Worm (Caenorhabditis elegans) whole organism, L2 larva: Measurements from ENCODE around the gene hlh-1.

ENCODE experiments used
- C34F6.9 ChIP-seq: fragments of 150-350 bp; optimal IDR thresholded peaks from 2 replicates; lab custom pipeline; 2014; ENCODE audit warnings: missing biosample characterization, missing genetic modification characterization
- F13H6.1 ChIP-seq: sonication (generic microtip); optimal IDR thresholded peaks from 2 replicates; lab custom pipeline; 2016; ENCODE audit warnings: missing genetic modification characterization, missing compliant biosample characterization
- R02D3.7 ChIP-seq: fragments of 150-350 bp; optimal IDR thresholded peaks from 2 replicates; lab custom pipeline; 2014; ENCODE audit warnings: missing biosample characterization, missing genetic modification characterization
- Y55F3AM.14 ChIP-seq: fragments of 200-800 bp; sonication (Bioruptor generic); optimal IDR thresholded peaks from 2 replicates; lab custom pipeline; 2018; ENCODE audit warnings: mild to moderate bottlenecking, missing genetic modification characterization, missing compliant biosample characterization
- aly-2 ChIP-seq: fragments of 150-350 bp; optimal IDR thresholded peaks from 2 replicates; lab custom pipeline; 2014; ENCODE audit warnings: missing biosample characterization, missing genetic modification characterization
- ama-1 ChIP-seq: fragments of 150-350 bp; optimal IDR thresholded peaks from 2 replicates; lab custom pipeline; 2018; ENCODE audit warnings: inconsistent platforms
- ceh-16 ChIP-seq: fragments of 150-350 bp; optimal IDR thresholded peaks from 2 replicates; lab custom pipeline; 2014; ENCODE audit warnings: missing biosample characterization, missing genetic modification characterization
- ceh-82 ChIP-seq: fragments of 150-350 bp; optimal IDR thresholded peaks from 2 replicates; lab custom pipeline; 2014; ENCODE audit warnings: missing biosample characterization, missing genetic modification characterization
- crh-2 ChIP-seq: sonication (generic microtip); optimal IDR thresholded peaks from 2 replicates; lab custom pipeline; 2017; ENCODE audit warnings: missing biosample characterization, missing genetic modification characterization
- egl-27 ChIP-seq: sonication (generic microtip); optimal IDR thresholded peaks from 3 replicates; lab custom pipeline; 2017; ENCODE audit warnings: missing biosample characterization, missing genetic modification reagents, missing genetic modification characterization
- elt-1 ChIP-seq: fragments of 150-350 bp; optimal IDR thresholded peaks from 2 replicates; lab custom pipeline; 2014; ENCODE audit warnings: missing biosample characterization, missing genetic modification characterization
- fos-1 ChIP-seq: fragments of 150-350 bp; optimal IDR thresholded peaks from 2 replicates; lab custom pipeline; 2014; ENCODE audit warnings: missing biosample characterization, missing genetic modification characterization
- lin-11 ChIP-seq: fragments of 150-350 bp; sonication (generic microtip); optimal IDR thresholded peaks from 2 replicates; lab custom pipeline; 2014; ENCODE audit warnings: missing biosample characterization, missing genetic modification characterization, inconsistent platforms, mixed read lengths
- lin-13 ChIP-seq: fragments of 150-350 bp; optimal IDR thresholded peaks from 2 replicates; lab custom pipeline; 2014; ENCODE audit warnings: missing biosample characterization, missing genetic modification reagents, missing genetic modification characterization
- lin-39 ChIP-seq: fragments of 150-350 bp; optimal IDR thresholded peaks from 2 replicates; lab custom pipeline; 2014; ENCODE audit warnings: missing biosample characterization, missing genetic modification reagents, missing genetic modification characterization
- lsy-2 ChIP-seq, 2 experiments: fragments of 150-350 bp in 1 of 2; sonication (generic microtip) in 1 of 2; optimal IDR thresholded peaks; 2 replicates each; lab custom pipeline; 2014 to 2017; ENCODE audit warnings: missing biosample characterization in 2 of 2, missing genetic modification characterization in 2 of 2
- mab-5 ChIP-seq: fragments of 150-350 bp; optimal IDR thresholded peaks from 2 replicates; lab custom pipeline; 2014; ENCODE audit warnings: missing biosample characterization, missing genetic modification characterization
- mdl-1 ChIP-seq, 2 experiments: fragments of 150-350 bp in 1 of 2; sonication (generic microtip) in 1 of 2; optimal IDR thresholded peaks; 2 replicates each; lab custom pipeline; 2017; ENCODE audit warnings: missing biosample characterization in 2 of 2, missing genetic modification characterization in 2 of 2
- nhr-10 ChIP-seq: sonication (generic microtip); optimal IDR thresholded peaks from 2 replicates; lab custom pipeline; 2017; ENCODE audit warnings: missing biosample characterization, missing genetic modification characterization
- nhr-11 ChIP-seq: fragments of 150-350 bp; optimal IDR thresholded peaks from 2 replicates; lab custom pipeline; 2014; ENCODE audit warnings: missing biosample characterization, missing genetic modification characterization
- nhr-129 ChIP-seq: fragments of 150-350 bp; optimal IDR thresholded peaks from 2 replicates; lab custom pipeline; 2014; ENCODE audit warnings: missing biosample characterization, missing genetic modification characterization
- nhr-21 ChIP-seq: fragments of 150-350 bp; optimal IDR thresholded peaks from 2 replicates; lab custom pipeline; 2014; ENCODE audit warnings: missing biosample characterization, missing genetic modification characterization
- nhr-23 ChIP-seq: fragments of 150-350 bp; optimal IDR thresholded peaks from 2 replicates; lab custom pipeline; 2014; ENCODE audit warnings: missing biosample characterization, missing genetic modification reagents, missing genetic modification characterization
- nhr-237 ChIP-seq: fragments of 150-350 bp; optimal IDR thresholded peaks from 2 replicates; lab custom pipeline; 2014; ENCODE audit warnings: missing biosample characterization, missing genetic modification characterization
- nhr-25 ChIP-seq: fragments of 150-350 bp; sonication (generic microtip); optimal IDR thresholded peaks from 3 replicates; lab custom pipeline; 2014; ENCODE audit warnings: missing biosample characterization, missing genetic modification characterization
- nhr-6 ChIP-seq: fragments of 150-350 bp; optimal IDR thresholded peaks from 2 replicates; lab custom pipeline; 2014; ENCODE audit warnings: missing biosample characterization, missing genetic modification characterization
- nhr-77 ChIP-seq: fragments of 150-350 bp; optimal IDR thresholded peaks from 2 replicates; lab custom pipeline; 2014; ENCODE audit warnings: missing biosample characterization, missing genetic modification characterization
- peb-1 ChIP-seq: fragments of 150-350 bp; optimal IDR thresholded peaks from 2 replicates; lab custom pipeline; 2014; ENCODE audit warnings: missing biosample characterization, missing genetic modification characterization
- sem-4 ChIP-seq: fragments of 150-350 bp; optimal IDR thresholded peaks from 2 replicates; lab custom pipeline; 2014; ENCODE audit warnings: missing biosample characterization, missing genetic modification reagents, missing genetic modification characterization
- sma-3 ChIP-seq: sonication (generic microtip); optimal IDR thresholded peaks from 2 replicates; lab custom pipeline; 2016; ENCODE audit warnings: missing genetic modification reagents, missing genetic modification characterization, missing compliant biosample characterization
- sma-9 ChIP-seq, 2 experiments: fragments of 150-350 bp in 1 of 2; sonication (generic microtip) in 1 of 2; optimal IDR thresholded peaks; 2 replicates each; lab custom pipeline; 2014 to 2016; ENCODE audit warnings: missing genetic modification characterization in 2 of 2, mild to moderate bottlenecking in 1 of 2, missing biosample characterization in 1 of 2, missing compliant biosample characterization in 1 of 2, missing genetic modification reagents in 1 of 2, moderate library complexity in 1 of 2
- snpc-4 ChIP-seq: fragments of 150-350 bp; optimal IDR thresholded peaks from 2 replicates; lab custom pipeline; 2014; ENCODE audit warnings: missing biosample characterization, missing genetic modification characterization
- unc-39 ChIP-seq: fragments of 150-350 bp; optimal IDR thresholded peaks from 2 replicates; lab custom pipeline; 2014; ENCODE audit warnings: missing biosample characterization, missing genetic modification characterization
- unc-55 ChIP-seq: fragments of 150-350 bp; sonication (generic microtip); optimal IDR thresholded peaks from 3 replicates; lab custom pipeline; 2014; ENCODE audit warnings: missing biosample characterization, missing genetic modification reagents, missing genetic modification characterization
- unc-62 ChIP-seq: fragments of 150-350 bp; optimal IDR thresholded peaks from 2 replicates; lab custom pipeline; 2014; ENCODE audit warnings: missing biosample characterization, missing genetic modification reagents, missing genetic modification characterization
- zag-1 ChIP-seq: fragments of 150-350 bp; optimal IDR thresholded peaks from 2 replicates; lab custom pipeline; 2014; ENCODE audit warnings: missing biosample characterization, missing genetic modification characterization
- ztf-1 ChIP-seq: fragments of 200-800 bp; sonication (Bioruptor generic); conservative IDR thresholded peaks from 2 replicates; pipeline ENCODE4 v1.3.6; 2022; ENCODE audit warnings: missing genetic modification characterization, missing compliant biosample characterization
- ztf-11 ChIP-seq: sonication (generic microtip); optimal IDR thresholded peaks from 2 replicates; lab custom pipeline; 2017; ENCODE audit warnings: missing biosample characterization, missing genetic modification characterization

hlh-1 gene

ce11 chrII:4495844-4496243, 22.5 kb upstream of the hlh-1 start:
- no peak for TF ChIP-seq ama-1 (lab: Kevin White, UChicago)
- peak; percentile 64 for TF ChIP-seq fos-1

DNA sequence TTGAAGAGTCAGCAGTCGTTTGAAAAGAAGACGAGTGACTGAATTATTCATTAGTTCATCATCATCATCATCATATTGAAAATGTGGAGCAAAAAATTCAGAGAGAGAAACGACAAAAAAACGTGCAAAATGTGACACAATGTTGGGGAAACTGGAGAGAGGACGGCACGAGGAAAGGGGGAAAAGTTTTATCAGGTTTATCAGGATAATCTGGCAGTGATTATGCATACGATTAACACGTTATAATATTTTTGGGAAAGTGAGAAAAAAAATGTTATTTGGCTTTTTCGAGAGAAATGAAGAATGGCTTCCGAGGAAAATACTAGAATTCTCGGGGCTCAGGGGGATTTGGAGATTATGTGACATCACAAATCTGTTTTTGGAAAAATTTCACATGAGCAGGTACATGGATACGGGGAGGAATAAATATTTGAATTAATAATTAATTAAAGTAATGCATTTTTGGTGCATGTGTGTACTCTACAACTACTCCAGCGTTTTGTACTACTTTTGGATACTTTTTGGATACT, 13.2 kb upstream of the hlh-1 start, which contains the start of gene camt-1:
TSS of gene camt-1 (minus strand) at position 51 of the 530 bp plus-strand sequence.
- TF ChIP-seq unc-62 (GFP tag; lab: Kevin White, UChicago) (no peak), nhr-129 (tag; lab: Kevin White, UChicago) (peak; percentile 4)

- no peak for TF ChIP-seq peb-1
- no peak for TF ChIP-seq elt-1
- TF ChIP-seq nhr-21, result no peak
- peak; percentile 10 for TF ChIP-seq egl-27 (tag; lab: Kevin White, UChicago)
- TF ChIP-seq F13H6.1 (tag; lab: Kevin White, UChicago), result peak; percentile 84
- no peak for TF ChIP-seq Y55F3AM.14
- peak; percentile 75 to 88 for TF ChIP-seq mdl-1 (tag; optimal IDR thresholded peaks at IDR 0.05; lab: Kevin White, UChicago)
- TF ChIP-seq nhr-10 (tag; lab: Kevin White, UChicago), result no peak
- peak; percentile 45 to 78 for TF ChIP-seq lsy-2 (tag; optimal IDR thresholded peaks at IDR 0.05; lab: Kevin White, UChicago)
- TF ChIP-seq sma-9 (GFP tag; optimal IDR thresholded peaks at IDR 0.05; lab: Kevin White, UChicago), result peak; percentile 76
- no peak for TF ChIP-seq sma-9 (tag; optimal IDR thresholded peaks at IDR 0.05; lab: Kevin White, UChicago)
- no peak for TF ChIP-seq ztf-11 (tag; lab: Kevin White, UChicago)
- peak; percentile 82 for TF ChIP-seq C34F6.9 (tag; lab: Kevin White, UChicago)
- TF ChIP-seq zag-1 (tag; lab: Kevin White, UChicago), result peak; percentile 43
- peak; percentile 17 for TF ChIP-seq lin-11
- peak; percentile 57 for TF ChIP-seq snpc-4 (tag; lab: Kevin White, UChicago)
- peak; percentile 84 for TF ChIP-seq nhr-129 (tag; lab: Kevin White, UChicago)
- peak; percentile 45 for TF ChIP-seq lin-13 (GFP tag; lab: Kevin White, UChicago)
- TF ChIP-seq crh-2, result peak; percentile 76
- peak; percentile 80 for TF ChIP-seq unc-55 (GFP tag; lab: Kevin White, UChicago)
- TF ChIP-seq mab-5 (tag; lab: Kevin White, UChicago), result peak; percentile 40
- TF ChIP-seq fos-1, result peak; percentile 42
- TF ChIP-seq sem-4 (tag; lab: Kevin White, UChicago), result peak; percentile 60
- TF ChIP-seq, all 48 proteins: peak for 16
Observed at ce11 chrII:4506552-4507291, 11.7 kb upstream of the hlh-1 start.

ce11 chrII:4507669-4508068, 10.7 kb upstream of the hlh-1 start:
- TF ChIP-seq ceh-16 (tag; lab: Kevin White, UChicago), result no peak
- no peak for TF ChIP-seq nhr-21
- TF ChIP-seq lin-39 (tag; lab: Kevin White, UChicago), result no peak
- TF ChIP-seq lin-13 (GFP tag; lab: Kevin White, UChicago), result no peak
- TF ChIP-seq zag-1 (tag; lab: Kevin White, UChicago), result no peak
- TF ChIP-seq nhr-23 (tag; lab: Kevin White, UChicago), result no peak
- TF ChIP-seq peb-1, result no peak
- no peak for TF ChIP-seq mab-5 (tag; lab: Kevin White, UChicago)
- TF ChIP-seq fos-1, result peak; percentile 74
- TF ChIP-seq aly-2 (tag; lab: Kevin White, UChicago), result no peak
- no peak for TF ChIP-seq C34F6.9 (tag; lab: Kevin White, UChicago)
- no peak for TF ChIP-seq ceh-82 (tag; lab: Kevin White, UChicago)
- TF ChIP-seq nhr-25 (tag; lab: Kevin White, UChicago), result no peak
- TF ChIP-seq lsy-2 (tag; optimal IDR thresholded peaks at IDR 0.05; lab: Kevin White, UChicago), result peak in 1 of 2 experiments; percentile 38
- no peak for TF ChIP-seq unc-39 (tag; lab: Kevin White, UChicago)
- no peak for TF ChIP-seq mdl-1 (tag; optimal IDR thresholded peaks at IDR 0.05; lab: Kevin White, UChicago)
- TF ChIP-seq nhr-237 (tag; lab: Kevin White, UChicago), result no peak
- no peak for TF ChIP-seq ztf-1 (GFP tag; lab: Robert Waterston, UW)
- TF ChIP-seq F13H6.1 (tag; lab: Kevin White, UChicago), result no peak
- TF ChIP-seq R02D3.7 (tag; lab: Kevin White, UChicago), result no peak
- TF ChIP-seq sma-3 (GFP tag; lab: Kevin White, UChicago), result peak; percentile 18
- no peak for TF ChIP-seq sma-9 (GFP tag; optimal IDR thresholded peaks at IDR 0.05; lab: Kevin White, UChicago)
- no peak for TF ChIP-seq sma-9 (tag; optimal IDR thresholded peaks at IDR 0.05; lab: Kevin White, UChicago)
- TF ChIP-seq lin-11, result no peak
- no peak for TF ChIP-seq snpc-4 (tag; lab: Kevin White, UChicago)
- TF ChIP-seq sem-4 (tag; lab: Kevin White, UChicago), result no peak
- TF ChIP-seq crh-2, result peak; percentile 33
- TF ChIP-seq nhr-11 (tag; lab: Kevin White, UChicago), result no peak
- no peak for TF ChIP-seq nhr-77 (tag; lab: Kevin White, UChicago)
- TF ChIP-seq nhr-6 (tag; lab: Kevin White, UChicago), result no peak
- TF ChIP-seq, all 48 proteins: peak for 4
